Fruit fly (Drosophila melanogaster): ENCODE measurements around the gene CtsB.

DNA sequence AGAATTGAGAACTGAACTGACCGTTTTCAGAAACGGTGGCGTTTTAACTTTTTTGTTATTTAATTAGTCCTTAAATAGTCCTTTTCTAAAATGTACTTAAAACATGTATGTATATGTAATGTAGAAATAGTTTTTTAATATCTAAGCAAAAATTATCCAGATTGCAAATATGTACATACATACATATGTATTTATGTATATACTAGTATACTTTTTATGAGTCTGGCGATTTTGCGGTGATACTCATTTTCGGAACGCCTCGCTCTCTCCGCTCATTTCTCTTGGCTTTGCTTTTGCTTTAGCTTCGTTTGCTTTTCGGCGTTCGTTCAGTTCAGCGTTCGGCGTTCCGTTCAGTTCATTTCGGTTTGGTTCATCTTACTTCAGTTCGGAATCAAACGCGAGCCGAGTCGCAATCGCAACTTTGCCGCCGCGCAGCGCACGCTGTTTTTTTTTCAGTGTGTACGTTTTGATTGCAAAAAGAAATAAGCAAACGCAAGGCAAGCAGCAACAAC is 19.5 kb downstream of the CtsB start, which contains the start of gene rdgB:
- TF ChIP-seq CG8478 (optimal IDR thresholded peaks at IDR 0.05), result no peak
- no peak for TF ChIP-seq CTCF (optimal IDR thresholded peaks at IDR 0.05)

Measured in S2 (cell line).